Worm (Caenorhabditis elegans) whole organism, midembryonic: Measurements from ENCODE around the gene ZC155.4.
A peak's percentile ranks its signal among the peaks of the same experiment; 100 is the strongest.

Experiments
- T22C8.4 ChIP-seq: fragments of 200-800 bp; sonication (Bioruptor generic); IDR thresholded peaks from 2 replicates; pipeline ENCODE4 v1.3.6; 2022; ENCODE audit warnings: missing genetic modification characterization, missing compliant biosample characterization
- cog-1 ChIP-seq: sonication (generic microtip); optimal IDR thresholded peaks from 2 replicates; lab custom pipeline; 2016; ENCODE audit warnings: missing genetic modification characterization, missing compliant biosample characterization
- flt-1 ChIP-seq: fragments of 200-800 bp; sonication (Bioruptor generic); IDR thresholded peaks from 2 replicates; pipeline ENCODE4 v1.3.6; 2022; ENCODE audit warnings: missing genetic modification characterization, missing compliant biosample characterization
- klf-2 ChIP-seq: fragments of 200-800 bp; sonication (Bioruptor generic); conservative IDR thresholded peaks from 2 replicates; pipeline ENCODE4 v1.3.6; 2022; ENCODE audit warnings: missing genetic modification reagents, missing genetic modification characterization, missing compliant biosample characterization
- med-1 ChIP-seq: sonication (generic microtip); optimal IDR thresholded peaks from 2 replicates; lab custom pipeline; 2017; ENCODE audit warnings: missing genetic modification characterization, mild to moderate bottlenecking, missing compliant biosample characterization, antibody characterized with exemption, missing genetic modification reagents; ENCODE audit not compliant: insufficient read depth
- ref-1 ChIP-seq: fragments of 200-800 bp; sonication (Bioruptor generic); conservative IDR thresholded peaks from 2 replicates; pipeline ENCODE4 v1.3.6; 2022; ENCODE audit warnings: missing genetic modification reagents, missing genetic modification characterization, missing compliant biosample characterization
- tab-1 ChIP-seq: fragments of 200-800 bp; sonication (Bioruptor generic); IDR thresholded peaks from 2 replicates; pipeline ENCODE4 v1.3.6; 2022; ENCODE audit warnings: missing genetic modification characterization, missing compliant biosample characterization
- ztf-23 ChIP-seq: fragments of 200-800 bp; sonication (Bioruptor generic); IDR thresholded peaks from 2 replicates; pipeline ENCODE4 v1.3.6; 2022; ENCODE audit warnings: missing genetic modification reagents, missing genetic modification characterization, missing compliant biosample characterization
- ztf-29 ChIP-seq: fragments of 200-800 bp; sonication (Bioruptor generic); IDR thresholded peaks from 2 replicates; pipeline ENCODE4 v1.3.6; 2022; ENCODE audit warnings: missing genetic modification reagents, missing genetic modification characterization, missing compliant biosample characterization

ZC155.4 gene

ce11 chrIII:5190179-5190578 is 25.1 kb downstream of the ZC155.4 start:
- TF ChIP-seq flt-1 (peak; percentile 37; the same call in 1 of the 2 replicates), ztf-29 (GFP tag; lab: Robert Waterston, UW) (no peak), tab-1 (GFP tag; lab: Robert Waterston, UW) (no peak)

DNA sequence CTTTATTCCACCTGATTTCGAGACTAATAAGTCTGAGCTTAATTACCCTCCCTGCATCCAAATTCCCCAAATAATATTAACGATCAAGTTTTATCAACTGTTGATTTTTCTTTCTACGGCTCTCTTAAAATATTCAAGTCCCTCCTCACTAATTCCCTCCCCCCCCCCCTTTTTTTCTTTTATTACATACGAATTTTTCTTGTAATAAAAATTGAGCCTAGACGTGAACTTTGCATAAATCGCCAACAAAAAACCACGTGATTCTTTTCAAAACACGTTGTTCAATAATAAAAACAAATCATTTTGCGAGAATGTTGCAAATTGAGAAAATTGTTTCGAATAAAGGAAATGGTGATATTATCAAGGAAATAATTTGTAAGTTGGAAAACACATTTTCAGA is 26.8 kb downstream of the ZC155.4 start, which contains the start of gene K10D2.8:
TSS of gene K10D2.8 (plus strand) at position 301 of the 400 bp plus-strand sequence.
- no peak for TF ChIP-seq klf-2
- TF ChIP-seq ztf-29 (GFP tag; lab: Robert Waterston, UW) = no peak
- TF ChIP-seq ztf-23 = no peak
- TF ChIP-seq flt-1 = no peak
- no peak for TF ChIP-seq med-1 (GFP tag; lab: Kevin White, UChicago)
- TF ChIP-seq T22C8.4 (GFP tag; lab: Robert Waterston, UW) = no peak
- no peak for TF ChIP-seq ref-1 (GFP tag; lab: Robert Waterston, UW)
- no peak for TF ChIP-seq cog-1 (tag; lab: Kevin White, UChicago)
- no peak for TF ChIP-seq tab-1 (GFP tag; lab: Robert Waterston, UW)

- TF ChIP-seq flt-1 (no peak), T22C8.4 (GFP tag; lab: Robert Waterston, UW) (no peak), cog-1 (tag; lab: Kevin White, UChicago) (no peak), klf-2 (no peak), tab-1 (GFP tag; lab: Robert Waterston, UW) (no peak), ref-1 (GFP tag; lab: Robert Waterston, UW) (no peak)
Measured at ce11 chrIII:5185620-5186019, 29.7 kb downstream of the ZC155.4 start, which contains the start of gene pup-2. pup-2 (plus strand) TSS chrIII:5185920.

ce11 chrIII:5183372-5183771 is 31.9 kb downstream of the ZC155.4 start:
- TF ChIP-seq med-1 (GFP tag; lab: Kevin White, UChicago) (no peak), flt-1 (no peak), klf-2 (no peak), tab-1 (GFP tag; lab: Robert Waterston, UW) (no peak), ztf-29 (GFP tag; lab: Robert Waterston, UW) (no peak)

DNA sequence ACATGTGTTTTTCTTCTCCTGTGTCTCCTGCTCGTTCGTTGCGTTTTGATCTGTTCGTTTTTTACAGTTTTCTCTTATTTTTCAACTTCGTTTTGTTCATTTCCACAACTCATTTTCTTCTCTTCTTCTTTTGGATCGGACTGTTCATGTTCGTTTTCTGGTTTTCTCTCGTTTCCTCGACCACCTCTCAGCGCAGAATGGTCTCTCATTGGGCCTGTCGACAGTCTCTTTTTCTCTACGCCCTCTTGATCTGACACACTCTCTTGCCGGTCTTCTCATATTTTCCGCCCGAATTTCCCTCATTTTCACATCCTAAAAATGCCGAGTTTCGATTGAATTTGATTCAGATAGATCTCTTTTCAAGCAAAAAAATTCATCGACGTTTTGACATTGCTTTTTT is 33.6 kb downstream of the ZC155.4 start:
- TF ChIP-seq klf-2 (no peak), flt-1 (no peak), cog-1 (tag; lab: Kevin White, UChicago) (no peak), ztf-29 (GFP tag; lab: Robert Waterston, UW) (no peak), tab-1 (GFP tag; lab: Robert Waterston, UW) (no peak), ztf-23 (no peak), T22C8.4 (GFP tag; lab: Robert Waterston, UW) (no peak), med-1 (GFP tag; lab: Kevin White, UChicago) (no peak), ref-1 (GFP tag; lab: Robert Waterston, UW) (no peak)

ce11 chrIII:5181217-5181616 is 34.1 kb downstream of the ZC155.4 start:
- TF ChIP-seq T22C8.4 (GFP tag; lab: Robert Waterston, UW) (no peak), flt-1 (no peak), cog-1 (tag; lab: Kevin White, UChicago) (no peak), ztf-23 (no peak), med-1 (GFP tag; lab: Kevin White, UChicago) (no peak), tab-1 (GFP tag; lab: Robert Waterston, UW) (no peak), klf-2 (no peak), ref-1 (GFP tag; lab: Robert Waterston, UW) (no peak), ztf-29 (GFP tag; lab: Robert Waterston, UW) (no peak)

DNA sequence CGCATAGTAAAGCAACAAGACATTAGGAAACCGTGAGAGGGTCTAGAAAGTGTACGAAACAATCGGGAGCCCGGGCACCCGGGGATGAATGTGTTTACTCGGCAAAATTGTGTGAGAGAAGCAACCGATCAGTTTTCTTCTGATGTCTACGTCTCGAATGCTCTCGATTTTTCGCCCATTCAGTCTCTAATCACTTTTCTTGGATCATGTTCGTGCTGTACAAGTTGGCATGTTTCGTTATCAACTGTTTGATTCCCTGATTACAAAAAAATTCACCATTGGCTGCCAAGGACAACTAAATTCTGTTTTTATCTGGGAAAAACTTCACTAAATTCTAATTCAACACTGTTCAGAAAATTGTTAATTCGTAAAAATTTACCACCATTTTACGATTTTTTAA is 34.7 kb downstream of the ZC155.4 start:
- TF ChIP-seq T22C8.4 (GFP tag; lab: Robert Waterston, UW) (no peak), ztf-23 (0 out of 2 replicates have a peak, but pooled peaks have one; percentile 40), klf-2 (no peak), med-1 (GFP tag; lab: Kevin White, UChicago) (no peak), ref-1 (GFP tag; lab: Robert Waterston, UW) (no peak), tab-1 (GFP tag; lab: Robert Waterston, UW) (no peak), cog-1 (tag; lab: Kevin White, UChicago) (no peak)

- no peak for TF ChIP-seq flt-1
- no peak for TF ChIP-seq ztf-29 (GFP tag; lab: Robert Waterston, UW)
- TF ChIP-seq med-1 (GFP tag; lab: Kevin White, UChicago) = no peak
- TF ChIP-seq klf-2 = no peak
- no peak for TF ChIP-seq tab-1 (GFP tag; lab: Robert Waterston, UW)
- no peak for TF ChIP-seq ref-1 (GFP tag; lab: Robert Waterston, UW)
- no peak for TF ChIP-seq T22C8.4 (GFP tag; lab: Robert Waterston, UW)
- TF ChIP-seq ztf-23 = no peak
- no peak for TF ChIP-seq cog-1 (tag; lab: Kevin White, UChicago)
Measured at ce11 chrIII:5179166-5179565, 36.1 kb downstream of the ZC155.4 start.

DNA sequence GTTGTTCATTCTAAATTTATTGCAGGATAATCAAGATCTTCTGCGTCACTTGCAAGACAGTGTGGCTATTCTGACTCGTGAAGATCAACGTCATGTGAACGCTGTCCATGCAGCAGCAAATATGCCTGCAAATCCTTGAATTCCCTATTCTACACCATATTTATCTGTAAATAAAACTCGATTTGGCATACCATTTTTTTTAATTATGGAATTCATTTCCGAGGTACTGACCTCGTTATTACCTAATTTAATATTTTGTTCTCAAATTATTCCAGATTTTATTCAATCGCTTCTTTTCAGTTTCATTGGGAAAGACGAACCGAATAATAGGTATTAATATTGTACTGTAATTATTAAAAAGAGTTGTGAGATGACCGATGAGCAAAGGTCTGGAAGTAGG is 41.7 kb downstream of the ZC155.4 start, which contains the start of gene cid-1:
TSS of gene cid-1 (plus strand) at position 301 of the 400 bp plus-strand sequence.
- no peak for TF ChIP-seq klf-2
- no peak for TF ChIP-seq cog-1 (tag; lab: Kevin White, UChicago)
- no peak for TF ChIP-seq T22C8.4 (GFP tag; lab: Robert Waterston, UW)
- TF ChIP-seq ref-1 (GFP tag; lab: Robert Waterston, UW) = no peak

ce11 chrIII:5173139-5173538 is 42.1 kb downstream of the ZC155.4 start, which contains the start of gene emb-1:
emb-1 (plus strand) TSS chrIII:5173439.
- no peak for TF ChIP-seq ztf-29 (GFP tag; lab: Robert Waterston, UW)
- no peak for TF ChIP-seq klf-2
- no peak for TF ChIP-seq flt-1
- no peak for TF ChIP-seq ref-1 (GFP tag; lab: Robert Waterston, UW)
- no peak for TF ChIP-seq tab-1 (GFP tag; lab: Robert Waterston, UW)
- TF ChIP-seq T22C8.4 (GFP tag; lab: Robert Waterston, UW) = no peak
- no peak for TF ChIP-seq cog-1 (tag; lab: Kevin White, UChicago)
- no peak for TF ChIP-seq med-1 (GFP tag; lab: Kevin White, UChicago)
- TF ChIP-seq ztf-23 = no peak
